Worm (Caenorhabditis elegans): Measurements from ENCODE around the gene M02B1.3.

Gene M02B1.3

DNA sequence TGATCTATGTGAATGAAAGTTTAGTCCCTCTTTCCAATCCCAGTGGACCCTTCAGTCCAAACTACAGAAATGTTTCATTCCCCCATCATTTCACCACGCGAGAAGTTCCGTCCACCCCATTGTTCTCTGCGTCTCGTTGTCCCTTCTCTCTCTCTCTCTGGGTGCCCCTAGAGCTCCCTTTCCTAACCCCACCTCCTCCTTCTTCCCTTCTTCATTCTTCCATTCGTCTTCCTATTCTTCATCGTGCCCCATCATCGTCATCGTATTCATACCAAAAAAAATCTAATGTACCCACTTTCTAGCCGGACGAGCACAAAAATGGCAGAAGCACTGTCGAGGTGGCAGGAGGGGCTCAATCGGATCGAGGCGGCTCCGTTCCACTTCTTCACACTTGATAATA, at the start of gene M02B1.3:
Gene M02B1.3 (plus strand): TSS at position 301 of the 400 bp plus-strand sequence.
- TF ChIP-seq unc-62 (GFP tag; optimal IDR thresholded peaks at IDR 0.05) = no peak

- no peak for TF ChIP-seq unc-62 (GFP tag; optimal IDR thresholded peaks at IDR 0.05)
Observed at ce11 chrIV:12789088-12789487, 47.2 kb upstream of the M02B1.3 start, which contains the start of gene F07C6.3. Gene F07C6.3 (plus strand): TSS chrIV:12789235.

DNA sequence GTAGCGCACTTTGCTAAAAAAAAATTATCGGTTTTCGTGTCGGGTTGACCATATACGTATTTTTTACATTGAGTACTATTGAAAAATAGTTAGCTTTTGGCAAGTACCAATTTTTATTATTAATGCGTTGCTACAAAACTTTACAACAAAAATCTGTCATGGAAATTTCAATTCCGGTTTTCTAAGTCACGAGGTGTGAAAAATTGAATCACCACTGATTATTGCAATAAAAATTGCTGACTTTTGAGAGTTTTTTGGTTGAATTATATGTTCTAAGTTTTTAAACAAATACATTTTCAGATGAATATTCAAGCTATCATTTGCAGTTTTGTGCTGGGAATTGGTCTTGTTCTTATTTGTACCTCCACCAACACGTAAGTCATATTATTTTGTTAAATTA, 45.4 kb upstream of the M02B1.3 start, which contains the start of gene F07C6.2:
Gene F07C6.2 (plus strand): TSS at position 301 of the 400 bp plus-strand sequence.
- no peak for TF ChIP-seq unc-62 (GFP tag; optimal IDR thresholded peaks at IDR 0.05)

- no peak for TF ChIP-seq unc-62 (GFP tag; optimal IDR thresholded peaks at IDR 0.05)
Observed at ce11 chrIV:12792494-12792893, 43.8 kb upstream of the M02B1.3 start, which contains the start of gene F07C6.6. Gene F07C6.6 (plus strand): TSS chrIV:12792794.

ce11 chrIV:12793621-12794020, 42.7 kb upstream of the M02B1.3 start, which contains the start of gene pin-2:
Gene pin-2 (plus strand): TSS chrIV:12793847.
- no peak for TF ChIP-seq unc-62 (GFP tag; optimal IDR thresholded peaks at IDR 0.05)

DNA sequence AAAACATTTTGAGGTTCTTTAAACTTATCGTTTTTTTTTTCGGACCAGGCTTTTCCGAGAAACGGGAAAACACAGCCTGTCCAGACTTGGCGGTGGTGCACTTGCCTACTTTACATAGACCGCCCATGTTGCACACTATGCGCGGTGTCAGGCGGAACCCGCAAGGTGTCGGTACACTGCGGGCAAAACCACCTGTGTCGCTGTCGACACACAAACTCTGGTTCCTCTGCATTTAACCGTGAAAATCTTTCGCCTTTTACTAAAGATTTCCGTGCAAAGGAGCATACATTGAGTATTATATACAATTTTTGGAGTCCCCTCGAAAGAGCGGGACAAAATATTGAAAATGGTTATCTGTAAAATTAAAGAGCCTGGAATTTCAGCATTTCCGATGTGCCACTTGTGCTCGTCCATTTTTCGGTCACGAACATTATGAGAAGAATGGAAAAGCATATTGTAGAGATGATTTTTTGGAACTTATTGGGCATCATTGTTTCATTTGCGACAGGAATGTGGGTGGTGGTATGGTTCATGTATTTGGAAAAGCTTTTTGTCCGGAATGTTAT, 40.9 kb upstream of the M02B1.3 start:
- no peak for TF ChIP-seq unc-62 (GFP tag; optimal IDR thresholded peaks at IDR 0.05)

DNA sequence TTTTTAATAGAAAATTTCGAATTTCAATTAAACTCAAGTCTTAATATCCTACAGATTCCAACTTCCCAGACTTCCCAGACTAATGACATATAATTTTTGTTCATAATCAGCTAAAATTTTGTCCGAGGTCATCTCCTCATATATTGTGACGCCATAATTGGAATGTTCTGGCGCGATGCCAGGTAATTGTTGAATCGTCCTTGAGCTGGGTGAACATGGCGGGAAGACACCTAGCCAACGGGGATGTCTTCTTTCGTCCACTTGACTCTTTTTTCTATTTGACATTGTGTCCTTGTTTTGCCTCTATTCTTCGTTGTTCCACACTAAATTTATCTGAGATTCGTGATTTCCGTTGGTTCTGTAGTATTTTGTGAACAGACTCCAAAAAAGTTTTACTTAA, 39.5 kb upstream of the M02B1.3 start:
- TF ChIP-seq unc-62 (GFP tag; optimal IDR thresholded peaks at IDR 0.05) = no peak

- TF ChIP-seq unc-62 (GFP tag; optimal IDR thresholded peaks at IDR 0.05) = no peak
Observed at ce11 chrIV:12805595-12805994, 30.7 kb upstream of the M02B1.3 start, which contains the start of gene F07C6.4. Gene F07C6.4 (plus strand): TSS chrIV:12805924.

ce11 chrIV:12811554-12811953, 24.8 kb upstream of the M02B1.3 start:
- TF ChIP-seq unc-62 (GFP tag; optimal IDR thresholded peaks at IDR 0.05) = no peak

DNA sequence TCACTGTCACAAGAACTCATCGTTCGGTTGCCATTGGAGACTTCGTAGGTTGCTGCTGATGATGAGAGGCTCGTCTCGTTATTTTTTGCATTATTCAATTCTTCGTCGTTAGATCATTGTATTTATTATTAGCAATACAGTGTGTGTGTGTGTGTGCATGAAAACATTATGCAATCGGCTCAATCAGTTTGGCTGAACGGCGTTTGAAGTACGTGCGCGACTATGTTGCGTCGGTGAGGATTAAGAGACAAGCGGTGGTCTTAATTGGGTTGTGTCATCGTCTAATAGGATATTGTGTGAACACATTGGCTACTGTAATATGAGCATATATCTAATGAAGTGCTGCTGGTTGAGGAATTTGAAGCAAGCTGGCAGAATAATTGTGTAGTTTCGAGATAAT, 22.5 kb upstream of the M02B1.3 start:
- TF ChIP-seq unc-62 (GFP tag; optimal IDR thresholded peaks at IDR 0.05) = no peak

ce11 chrIV:12816636-12817035, 19.7 kb upstream of the M02B1.3 start:
- TF ChIP-seq unc-62 (GFP tag; optimal IDR thresholded peaks at IDR 0.05) = no peak

DNA sequence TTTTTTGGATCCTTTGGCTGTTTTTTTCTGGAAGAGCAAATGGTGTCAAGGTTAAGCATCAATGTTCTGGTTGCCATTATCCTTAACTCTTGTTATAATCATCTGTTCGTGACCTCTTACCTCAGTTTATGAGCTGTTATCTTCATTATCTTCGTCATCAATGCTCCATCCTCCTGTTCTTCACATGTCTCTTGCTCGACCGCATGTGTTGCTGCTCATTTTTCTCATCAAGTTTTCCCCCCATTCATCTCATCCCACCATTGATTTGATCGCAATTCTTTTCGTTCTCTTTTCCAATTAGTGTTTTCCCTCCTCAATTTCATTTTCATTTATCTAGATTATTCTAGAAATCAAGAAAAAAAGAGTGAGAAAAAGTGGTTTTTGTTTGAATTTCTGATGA, 18.8 kb upstream of the M02B1.3 start:
- TF ChIP-seq unc-62 (GFP tag; optimal IDR thresholded peaks at IDR 0.05) = no peak

DNA sequence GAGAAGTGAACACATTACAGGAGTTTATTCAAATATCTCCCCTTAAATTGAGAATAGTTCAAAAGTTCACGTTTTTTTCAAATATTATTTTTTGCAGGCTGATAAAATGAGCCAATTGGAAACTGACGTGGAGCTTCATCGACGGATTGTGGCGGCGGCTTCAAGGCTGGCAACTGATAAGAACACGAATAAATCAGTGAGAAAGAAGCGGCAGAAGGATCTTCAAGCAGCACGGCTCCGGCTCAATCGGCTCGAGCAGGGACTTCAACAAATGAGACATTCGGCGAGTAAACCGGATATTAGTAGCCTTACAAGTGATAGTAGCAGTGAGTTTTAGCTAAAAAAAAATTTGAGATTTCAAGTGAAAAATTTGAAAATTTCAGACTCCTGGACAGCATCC, 11.0 kb upstream of the M02B1.3 start, which contains the start of gene M02B1.4:
Gene M02B1.4 (minus strand): TSS at position 9 of the 400 bp plus-strand sequence.
- TF ChIP-seq unc-62 (GFP tag; optimal IDR thresholded peaks at IDR 0.05) = no peak

DNA sequence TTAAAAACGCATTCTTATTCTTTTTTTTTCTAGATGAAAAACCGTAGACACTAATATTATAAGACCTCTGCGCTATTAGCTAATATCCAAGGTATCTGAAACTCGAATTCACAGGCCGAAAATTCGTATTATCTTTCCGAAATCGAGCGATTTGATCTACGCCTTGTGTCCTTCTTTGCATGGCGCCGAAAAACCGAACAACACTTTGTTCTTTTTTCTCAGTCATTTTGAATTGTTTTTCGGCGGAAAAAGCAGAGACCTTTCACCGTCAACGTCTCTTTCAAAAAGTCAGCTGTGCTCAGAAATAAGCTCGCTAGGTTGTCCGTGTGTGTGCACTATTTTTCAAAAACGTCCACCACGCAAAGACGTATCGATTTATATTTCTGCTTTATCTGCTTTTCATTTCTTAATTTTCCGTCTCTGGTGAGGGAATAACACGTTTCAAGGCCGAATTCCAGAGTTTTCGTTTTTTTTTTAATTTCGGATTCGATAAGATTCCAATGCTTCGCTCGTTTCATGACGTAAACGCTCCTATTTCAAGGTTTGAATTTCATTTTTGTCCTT, 5.4 kb upstream of the M02B1.3 start:
- TF ChIP-seq unc-62 (GFP tag; optimal IDR thresholded peaks at IDR 0.05) = no peak

DNA sequence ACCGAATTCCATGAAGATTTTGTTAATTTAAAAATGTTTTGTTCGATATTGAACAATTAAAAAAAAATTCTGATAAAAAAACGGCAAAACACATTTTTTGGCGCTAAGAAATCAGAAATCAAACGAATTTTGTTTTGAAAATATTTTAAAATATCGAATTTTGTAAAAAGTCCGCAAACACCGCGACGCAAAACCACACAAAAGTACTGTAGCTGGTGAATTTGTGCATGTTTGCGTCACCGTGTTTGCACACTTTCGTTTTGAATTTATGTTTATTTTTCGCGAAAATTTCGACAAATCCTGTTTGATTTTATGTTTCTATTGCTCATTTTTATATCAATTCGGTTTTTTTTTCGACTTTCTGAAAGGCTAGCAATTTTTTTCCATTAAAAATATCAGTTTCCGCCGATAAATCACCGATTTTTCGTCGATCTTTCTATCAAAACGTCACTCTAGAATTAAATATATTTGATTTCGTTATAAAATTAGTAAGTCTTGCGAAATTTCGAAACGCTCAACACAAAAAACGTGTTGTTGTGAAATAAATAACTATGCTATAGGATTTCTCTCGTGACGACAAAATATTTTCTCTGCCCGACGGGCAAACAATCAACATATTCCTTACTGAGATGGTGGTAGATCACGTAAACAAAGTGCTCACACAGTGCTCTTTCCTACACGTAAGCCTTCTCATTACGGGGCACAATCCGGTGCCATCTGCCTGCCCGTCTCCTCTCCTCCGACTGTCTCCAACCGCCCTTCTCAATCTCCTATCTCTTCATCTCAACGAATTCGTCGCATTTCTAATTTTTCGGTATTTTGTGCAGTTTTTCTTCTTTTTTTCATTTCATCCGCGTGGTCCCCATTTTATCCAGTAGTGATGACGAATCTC, 4.5 kb upstream of the M02B1.3 start:
- no peak for TF ChIP-seq unc-62 (GFP tag; optimal IDR thresholded peaks at IDR 0.05)

- TF ChIP-seq unc-62 (GFP tag; optimal IDR thresholded peaks at IDR 0.05) = no peak
Observed at ce11 chrIV:12833698-12834416, 2.5 kb upstream of the M02B1.3 start.
